Fruit fly (Drosophila melanogaster) whole organism: Measurements from ENCODE around the gene Ns3.

Source experiments
- Dll ChIP-seq: fragments of >200 bp; optimal IDR thresholded peaks from 2 replicates; lab custom pipeline; 2017
- pan ChIP-seq: fragments of >200 bp; optimal IDR thresholded peaks from 2 replicates; lab custom pipeline; 2017

DNA sequence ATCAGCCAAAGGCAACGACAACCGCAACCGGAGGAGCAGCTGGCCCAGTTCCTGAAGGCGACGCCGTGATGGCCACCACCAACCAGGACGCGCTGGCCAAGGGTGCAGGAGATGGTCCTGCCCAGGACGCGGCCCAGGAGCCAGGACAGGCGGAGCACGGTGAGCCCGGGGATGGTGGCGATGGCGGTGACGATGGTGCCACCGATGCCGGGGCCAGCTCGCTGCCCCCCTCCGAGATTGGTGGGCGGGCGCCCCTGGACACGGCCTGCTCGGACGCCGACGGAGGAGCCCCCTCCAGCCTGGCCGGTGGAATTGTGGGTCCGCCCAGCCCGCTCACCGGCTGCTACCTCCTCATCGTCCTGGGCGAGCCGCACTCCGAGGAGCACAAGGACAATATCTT, 49.8 kb downstream of the Ns3 start:
- TF ChIP-seq pan, result no peak
- no peak for TF ChIP-seq Dll
